Worm (Caenorhabditis elegans): Measurements from ENCODE around the gene ule-3.

Gene ule-3

DNA sequence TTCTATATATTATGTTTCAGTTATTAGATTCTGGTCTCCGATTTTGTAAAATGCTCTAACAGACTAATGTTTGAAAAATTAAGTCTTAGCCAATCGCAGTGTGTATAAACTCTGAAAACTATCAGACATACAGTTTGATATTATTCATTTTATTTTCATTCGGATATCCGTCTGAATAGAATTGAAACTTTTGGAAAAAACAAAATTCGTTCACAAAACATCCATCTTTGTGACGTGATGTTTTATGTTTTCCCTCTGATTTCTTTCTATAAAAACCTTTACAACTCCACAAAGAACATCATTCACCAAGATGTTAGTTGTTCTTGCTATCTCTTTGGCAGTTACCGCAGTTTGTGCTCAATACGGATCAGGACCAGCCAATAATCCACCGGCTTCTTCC, at the start of gene ule-3:
Gene ule-3 (plus strand): TSS at position 301 of the 400 bp plus-strand sequence.
- no peak for TF ChIP-seq ttx-3 (tag; optimal IDR thresholded peaks at IDR 0.05)
- no peak for TF ChIP-seq unc-3 (GFP tag; conservative IDR thresholded peaks at IDR 0.05)
- TF ChIP-seq unc-3 (tag; optimal IDR thresholded peaks at IDR 0.05), result no peak
- no peak for TF ChIP-seq tbx-2 (tag; optimal IDR thresholded peaks at IDR 0.05)
- no peak for TF ChIP-seq pag-3 (tag; optimal IDR thresholded peaks at IDR 0.05; ENCODE audit: borderline replicate concordance)
- TF ChIP-seq ceh-22 (tag; optimal IDR thresholded peaks at IDR 0.05), result no peak
- TF ChIP-seq ceh-24 (tag; optimal IDR thresholded peaks at IDR 0.05), result no peak
- no peak for TF ChIP-seq unc-55 (GFP tag; optimal IDR thresholded peaks at IDR 0.05)

ce11 chrV:10745034-10745433, 48.6 kb upstream of the ule-3 start, which contains the start of gene srj-21:
TSS of gene srj-21 (plus strand) at chrV:10745334.
- TF ChIP-seq T23F11.4 (GFP tag; optimal IDR thresholded peaks at IDR 0.05), result no peak
- no peak for TF ChIP-seq dve-1 (tag; optimal IDR thresholded peaks at IDR 0.05)
- no peak for TF ChIP-seq lin-11 (tag; optimal IDR thresholded peaks at IDR 0.05)
- no peak for TF ChIP-seq C08G9.2 (tag; optimal IDR thresholded peaks at IDR 0.05)
- TF ChIP-seq ceh-31 (tag; optimal IDR thresholded peaks at IDR 0.05), result no peak
- TF ChIP-seq ets-4 (tag; optimal IDR thresholded peaks at IDR 0.05), result no peak
- no peak for TF ChIP-seq Y22D7AL.16 (tag; optimal IDR thresholded peaks at IDR 0.05)
- TF ChIP-seq pha-4 (tag; optimal IDR thresholded peaks at IDR 0.05), result no peak
- no peak for TF ChIP-seq ama-1 (optimal IDR thresholded peaks at IDR 0.05)
- no peak for TF ChIP-seq F13H6.1 (tag; optimal IDR thresholded peaks at IDR 0.05)
- no peak for TF ChIP-seq tbx-7 (tag; optimal IDR thresholded peaks at IDR 0.05)
- no peak for TF ChIP-seq rnt-1 (tag; optimal IDR thresholded peaks at IDR 0.05)
- no peak for TF ChIP-seq fkh-10 (GFP tag; optimal IDR thresholded peaks at IDR 0.05)
- no peak for TF ChIP-seq gmeb-2 (tag; optimal IDR thresholded peaks at IDR 0.05)
- TF ChIP-seq elt-4 (tag; optimal IDR thresholded peaks at IDR 0.05), result no peak

DNA sequence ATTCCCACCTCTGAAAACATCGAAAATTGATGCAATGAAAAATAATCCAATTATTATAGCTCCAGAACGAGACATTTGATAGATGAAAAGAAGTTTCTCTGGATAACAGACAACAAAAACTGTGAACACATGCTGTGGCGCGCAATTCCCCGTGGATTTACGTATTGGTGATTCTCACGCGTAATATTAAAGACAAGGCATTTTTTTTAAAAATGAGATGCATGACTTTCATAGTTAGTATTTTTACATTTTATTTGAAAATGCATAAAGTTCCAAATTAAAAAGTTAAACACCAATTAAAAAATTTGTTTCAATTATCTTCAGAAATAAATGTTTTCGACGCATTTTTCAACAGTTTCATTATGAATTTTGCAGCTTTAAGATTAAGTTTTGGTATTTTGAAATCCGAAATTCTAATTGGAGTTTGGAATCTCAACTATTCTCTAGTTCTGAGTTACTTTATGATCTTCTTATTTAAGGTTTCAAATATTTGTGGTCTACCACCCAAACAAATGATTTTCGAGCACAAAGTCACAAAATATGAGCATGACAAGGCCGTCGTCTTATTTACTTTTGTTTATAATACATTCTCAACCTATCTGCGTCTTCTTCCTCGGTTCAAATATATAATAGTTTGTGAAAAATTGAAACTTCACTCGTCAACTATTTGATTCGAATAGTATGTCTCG, 46.2 kb upstream of the ule-3 start, which contains the start of the genes selt-1.2 and F28H7.2:
Gene selt-1.2 (minus strand): TSS at position 101 of the 689 bp plus-strand sequence.
Gene F28H7.2 (plus strand): TSS at position 639 of the 689 bp plus-strand sequence.
- TF ChIP-seq elt-4 (tag; optimal IDR thresholded peaks at IDR 0.05) (no peak), lim-6 (tag; optimal IDR thresholded peaks at IDR 0.05) (no peak), nhr-11 (tag; optimal IDR thresholded peaks at IDR 0.05) (no peak), pax-1 (tag; optimal IDR thresholded peaks at IDR 0.05) (no peak), ets-4 (tag; optimal IDR thresholded peaks at IDR 0.05) (no peak), ceh-2 (tag; optimal IDR thresholded peaks at IDR 0.05) (no peak)

DNA sequence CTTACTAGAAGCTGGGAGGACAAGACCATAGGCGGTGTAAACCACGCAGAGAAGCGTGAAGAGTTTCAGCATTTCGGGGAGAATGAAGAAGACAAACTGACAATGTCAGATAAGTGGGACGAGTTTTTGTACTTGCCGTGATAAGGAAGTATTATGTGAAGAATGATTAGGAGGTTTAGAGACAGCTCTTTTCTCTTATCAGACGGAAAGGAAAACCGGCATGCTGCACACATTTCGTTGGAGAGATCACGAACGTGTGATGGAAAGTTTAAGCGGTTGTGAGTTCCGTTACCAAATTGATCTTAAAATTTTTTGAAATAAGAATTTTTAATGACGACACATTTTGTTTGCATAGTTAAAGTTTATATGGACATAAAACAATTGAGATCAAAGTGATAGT, 43.0 kb upstream of the ule-3 start, which contains the start of gene F28H7.3:
Gene F28H7.3 (minus strand): TSS at position 159 of the 400 bp plus-strand sequence.
- TF ChIP-seq elt-2 (tag; optimal IDR thresholded peaks at IDR 0.05) (peak; percentile 78), unc-86 (tag; optimal IDR thresholded peaks at IDR 0.05) (no peak)

DNA sequence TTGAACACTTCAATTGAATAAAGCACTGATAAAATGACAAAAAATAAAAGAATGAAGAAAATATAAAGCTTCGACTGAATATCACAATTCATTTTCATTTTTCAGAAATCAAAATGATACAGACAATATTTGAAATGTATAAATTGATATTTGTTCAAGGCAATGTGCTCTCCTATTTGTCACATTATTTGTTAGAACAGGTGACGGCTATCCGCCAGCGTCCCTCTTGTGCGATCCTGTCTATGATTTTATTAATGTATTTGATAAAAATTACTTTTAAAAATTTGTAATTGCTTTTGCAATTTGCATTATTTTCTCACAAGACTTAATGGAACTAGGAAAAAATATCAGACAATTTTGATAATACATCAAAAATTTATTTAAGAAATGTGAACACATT, 39.5 kb upstream of the ule-3 start, which contains the start of gene F28H7.7:
Gene F28H7.7 (minus strand): TSS at position 101 of the 400 bp plus-strand sequence.
- TF ChIP-seq odd-2 (tag; optimal IDR thresholded peaks at IDR 0.05) (no peak), ztf-16 (tag; optimal IDR thresholded peaks at IDR 0.05) (no peak)

- no peak for TF ChIP-seq eyg-1 (tag; optimal IDR thresholded peaks at IDR 0.05)
- no peak for TF ChIP-seq sox-4 (tag; optimal IDR thresholded peaks at IDR 0.05)
These were observed 36.9 kb upstream of the ule-3 start, which contains the start of gene irld-6 for ce11 chrV:10756698-10757097. TSS of gene irld-6 (minus strand) at chrV:10756798.

Measured in whole organism, late embryonic.